Worm (Caenorhabditis elegans): ENCODE data around the gene ncx-5.

ce11 chrV:10478097-10478828 is 11.6 kb downstream of the ncx-5 start, which contains the start of the genes crp-1 and Y32F6B.9:
- no peak for TF ChIP-seq Y75B8A.6 (GFP tag; IDR thresholded peaks at IDR 0.05)
- TF ChIP-seq nhr-11 (tag; optimal IDR thresholded peaks at IDR 0.05), result no peak
- TF ChIP-seq lsy-2 (tag; optimal IDR thresholded peaks at IDR 0.05), result no peak
- TF ChIP-seq T26A8.4 (GFP tag; IDR thresholded peaks at IDR 0.05), result no peak

Measured in whole organism, L4 larva.